Worm (Caenorhabditis elegans) whole organism, L3 larva: ENCODE results near the gene let-711.

ENCODE experiments used
- ceh-82 ChIP-seq: fragments of 150-350 bp; optimal IDR thresholded peaks from 2 replicates; lab custom pipeline; 2014; ENCODE audit warnings: missing biosample characterization, missing genetic modification characterization
- egl-27 ChIP-seq: sonication (generic microtip); optimal IDR thresholded peaks from 4 replicates; lab custom pipeline; 2017; ENCODE audit warnings: missing biosample characterization, missing genetic modification reagents, missing genetic modification characterization
- nhr-23 ChIP-seq: fragments of 150-350 bp; optimal IDR thresholded peaks from 2 replicates; lab custom pipeline; 2014; ENCODE audit warnings: missing biosample characterization, missing genetic modification reagents, missing genetic modification characterization
- nhr-237 ChIP-seq: fragments of 150-350 bp; optimal IDR thresholded peaks from 2 replicates; lab custom pipeline; 2014; ENCODE audit warnings: missing biosample characterization, missing genetic modification characterization
- nhr-77 ChIP-seq: fragments of 150-350 bp; optimal IDR thresholded peaks from 2 replicates; lab custom pipeline; 2014; ENCODE audit warnings: missing biosample characterization, missing genetic modification characterization
- pha-4 ChIP-seq: fragments of 150-350 bp; optimal IDR thresholded peaks from 2 replicates; lab custom pipeline; 2014; ENCODE audit warnings: missing biosample characterization, missing genetic modification reagents, missing genetic modification characterization
- pqm-1 ChIP-seq: fragments of 150-350 bp; optimal IDR thresholded peaks from 2 replicates; lab custom pipeline; 2017; ENCODE audit warnings: missing biosample characterization, missing genetic modification characterization, inconsistent platforms
- skn-1 ChIP-seq: fragments of 150-350 bp; optimal IDR thresholded peaks from 2 replicates; lab custom pipeline; 2014; ENCODE audit warnings: missing biosample characterization, missing genetic modification characterization
- tbx-2 ChIP-seq: sonication (generic microtip); optimal IDR thresholded peaks from 2 replicates; lab custom pipeline; 2016; ENCODE audit warnings: mild to moderate bottlenecking, missing genetic modification characterization, missing compliant biosample characterization
- unc-39 ChIP-seq: sonication (generic microtip); optimal IDR thresholded peaks from 4 replicates; lab custom pipeline; 2017; ENCODE audit warnings: missing biosample characterization, missing genetic modification characterization
- ztf-11 ChIP-seq: fragments of 150-350 bp; optimal IDR thresholded peaks from 2 replicates; lab custom pipeline; 2014; ENCODE audit warnings: missing biosample characterization, missing genetic modification characterization

ce11 chrIII:6970744-6971143 lies 24.2 kb downstream of the let-711 start:
- TF ChIP-seq unc-39 (tag; lab: Kevin White, UChicago) (no peak), egl-27 (tag; lab: Kevin White, UChicago) (no peak), pha-4 (no peak), ceh-82 (tag; lab: Kevin White, UChicago) (no peak), nhr-23 (tag; lab: Kevin White, UChicago) (no peak), ztf-11 (tag; lab: Kevin White, UChicago) (no peak), tbx-2 (tag; lab: Kevin White, UChicago) (no peak), nhr-77 (no peak), pqm-1 (tag; lab: Kevin White, UChicago) (no peak), skn-1 (tag; lab: Kevin White, UChicago) (no peak), nhr-237 (tag; lab: Kevin White, UChicago) (no peak)
